Fruit fly (Drosophila melanogaster) S2 (cell line): ENCODE measurements around the gene CG2124.

Source experiments
- CG8478 ChIP-seq: fragments of >200 bp; optimal IDR thresholded peaks from 2 replicates; lab custom pipeline; 2018
- CTCF ChIP-seq, 2 experiments: fragments of >200 bp; optimal IDR thresholded peaks; 2 replicates each; lab custom pipeline; 2018

The CG2124 gene

dm6 chrX:10580459-10581103 is 15.3 kb upstream of the CG2124 start:
- TF ChIP-seq CTCF (optimal IDR thresholded peaks at IDR 0.05; lab: Kevin White, UChicago) (no peak), CG8478 (lab: Kevin White, UChicago) (no peak)

- no peak for TF ChIP-seq CG8478 (lab: Kevin White, UChicago)
These were observed 14.4 kb upstream of the CG2124 start for dm6 chrX:10581476-10581875.

- no peak for TF ChIP-seq CTCF (optimal IDR thresholded peaks at IDR 0.05; lab: Kevin White, UChicago)
- no peak for TF ChIP-seq CG8478 (lab: Kevin White, UChicago)
These were observed 13.9 kb upstream of the CG2124 start for dm6 chrX:10582064-10582463.

- TF ChIP-seq CTCF (optimal IDR thresholded peaks at IDR 0.05; lab: Kevin White, UChicago) (no peak), CG8478 (lab: Kevin White, UChicago) (no peak)
These were observed 11.5 kb upstream of the CG2124 start for dm6 chrX:10584461-10584860.

- TF ChIP-seq CTCF (optimal IDR thresholded peaks at IDR 0.05; lab: Kevin White, UChicago), result no peak
These were observed 10.7 kb upstream of the CG2124 start, which contains the start of gene spri for dm6 chrX:10585158-10585634. Gene spri, minus strand, starts transcription at chrX:10585422.

dm6 chrX:10586173-10586572 is 9.7 kb upstream of the CG2124 start:
- TF ChIP-seq CTCF (optimal IDR thresholded peaks at IDR 0.05; lab: Kevin White, UChicago) (no peak), CG8478 (lab: Kevin White, UChicago) (no peak)

dm6 chrX:10587445-10587844 is 8.5 kb upstream of the CG2124 start:
- TF ChIP-seq CG8478 (lab: Kevin White, UChicago) (no peak), CTCF (optimal IDR thresholded peaks at IDR 0.05; lab: Kevin White, UChicago) (no peak)

dm6 chrX:10588789-10589188 is 7.1 kb upstream of the CG2124 start, which contains the start of gene Rab9D:
Gene Rab9D, plus strand, starts transcription at chrX:10589089.
- TF ChIP-seq CG8478 (lab: Kevin White, UChicago), result no peak
- no peak for TF ChIP-seq CTCF (optimal IDR thresholded peaks at IDR 0.05; lab: Kevin White, UChicago)

dm6 chrX:10599318-10599717 is 3.4 kb downstream of the CG2124 start:
- TF ChIP-seq CTCF (optimal IDR thresholded peaks at IDR 0.05; lab: Kevin White, UChicago), result no peak
- no peak for TF ChIP-seq CG8478 (lab: Kevin White, UChicago)

dm6 chrX:10600254-10600916 is 4.5 kb downstream of the CG2124 start:
- TF ChIP-seq CG8478 (lab: Kevin White, UChicago) (no peak), CTCF (optimal IDR thresholded peaks at IDR 0.05; lab: Kevin White, UChicago) (no peak)

dm6 chrX:10601479-10601921 is 5.6 kb downstream of the CG2124 start:
- TF ChIP-seq CTCF (optimal IDR thresholded peaks at IDR 0.05; lab: Kevin White, UChicago) (no peak), CG8478 (lab: Kevin White, UChicago) (no peak)

- no peak for TF ChIP-seq CTCF (optimal IDR thresholded peaks at IDR 0.05; lab: Kevin White, UChicago)
- TF ChIP-seq CG8478 (lab: Kevin White, UChicago), result no peak
These were observed 6.3 kb downstream of the CG2124 start, which contains the start of gene CG1628 for dm6 chrX:10602057-10602764. Gene CG1628, minus strand, starts transcription at chrX:10602714.

- no peak for TF ChIP-seq CTCF (optimal IDR thresholded peaks at IDR 0.05; lab: Kevin White, UChicago)
- TF ChIP-seq CG8478 (lab: Kevin White, UChicago), result no peak
These were observed 11.1 kb downstream of the CG2124 start for dm6 chrX:10606889-10607478.

- TF ChIP-seq CTCF (optimal IDR thresholded peaks at IDR 0.05; lab: Kevin White, UChicago) (no peak), CG8478 (lab: Kevin White, UChicago) (no peak)
These were observed 11.7 kb downstream of the CG2124 start for dm6 chrX:10607629-10608028.

- TF ChIP-seq CTCF (optimal IDR thresholded peaks at IDR 0.05; lab: Kevin White, UChicago) (no peak), CG8478 (lab: Kevin White, UChicago) (no peak)
These were observed 17.6 kb downstream of the CG2124 start for dm6 chrX:10613568-10613967.
